Worm (Caenorhabditis elegans) whole organism, late embryonic: ENCODE measurements around the gene F28F8.9.

Experiments
- K09A11.1 ChIP-seq: sonication (generic microtip); optimal IDR thresholded peaks from 2 replicates; lab custom pipeline; 2017; ENCODE audit warnings: antibody characterized with exemption, mild to moderate bottlenecking, missing genetic modification characterization, missing compliant biosample characterization; ENCODE audit not compliant: insufficient read depth
- ama-1 ChIP-seq: fragments of 150-350 bp; optimal IDR thresholded peaks from 2 replicates; lab custom pipeline; 2014
- ceh-18 ChIP-seq: sonication (generic microtip); optimal IDR thresholded peaks from 2 replicates; lab custom pipeline; 2016; ENCODE audit warnings: missing genetic modification characterization, missing compliant biosample characterization
- ceh-9 ChIP-seq: sonication (generic microtip); optimal IDR thresholded peaks from 2 replicates; lab custom pipeline; 2016; ENCODE audit warnings: mild to moderate bottlenecking, missing genetic modification characterization, inconsistent platforms, missing compliant biosample characterization
- dmd-4 ChIP-seq: sonication (generic microtip); optimal IDR thresholded peaks from 2 replicates; lab custom pipeline; 2016; ENCODE audit warnings: borderline replicate concordance, missing genetic modification characterization, missing compliant biosample characterization
- elt-4 ChIP-seq: sonication (generic microtip); optimal IDR thresholded peaks from 2 replicates; lab custom pipeline; 2016; ENCODE audit warnings: missing genetic modification characterization, missing compliant biosample characterization
- ets-4 ChIP-seq: sonication (generic microtip); optimal IDR thresholded peaks from 2 replicates; lab custom pipeline; 2016; ENCODE audit warnings: missing genetic modification characterization, missing compliant biosample characterization
- fkh-10 ChIP-seq: fragments of 150-350 bp; optimal IDR thresholded peaks from 2 replicates; lab custom pipeline; 2014; ENCODE audit warnings: missing biosample characterization, missing genetic modification reagents, missing genetic modification characterization
- nfya-1 ChIP-seq: sonication (generic microtip); optimal IDR thresholded peaks from 2 replicates; lab custom pipeline; 2017; ENCODE audit warnings: missing genetic modification characterization, mild to moderate bottlenecking, missing compliant biosample characterization, antibody characterized with exemption, moderate library complexity
- nhr-11 ChIP-seq: fragments of 150-350 bp; optimal IDR thresholded peaks from 2 replicates; lab custom pipeline; 2014; ENCODE audit warnings: missing biosample characterization, missing genetic modification characterization
- nhr-232 ChIP-seq: sonication (generic microtip); optimal IDR thresholded peaks from 2 replicates; lab custom pipeline; 2016; ENCODE audit warnings: missing genetic modification characterization, missing compliant biosample characterization
- npax-4 ChIP-seq: sonication (generic microtip); optimal IDR thresholded peaks from 2 replicates; lab custom pipeline; 2016; ENCODE audit warnings: missing genetic modification characterization, missing compliant biosample characterization
- unc-86 ChIP-seq: sonication (generic microtip); optimal IDR thresholded peaks from 2 replicates; lab custom pipeline; 2016; ENCODE audit warnings: missing genetic modification characterization, missing compliant biosample characterization

ce11 chrV:15544898-15545297 is 33.6 kb downstream of the F28F8.9 start, which contains the start of gene glb-14:
- TF ChIP-seq nhr-232 (tag; lab: Kevin White, UChicago) (no peak), nfya-1 (tag; lab: Kevin White, UChicago) (peak; percentile 63), ceh-9 (no peak), unc-86 (tag; lab: Kevin White, UChicago) (no peak), ets-4 (no peak), dmd-4 (tag; lab: Kevin White, UChicago) (no peak), npax-4 (tag; lab: Kevin White, UChicago) (no peak), elt-4 (tag; lab: Kevin White, UChicago) (no peak), ama-1 (lab: Kevin White, UChicago) (no peak), nhr-11 (tag; lab: Kevin White, UChicago) (no peak), ceh-18 (no peak), fkh-10 (GFP tag; lab: Kevin White, UChicago) (no peak), K09A11.1 (no peak)
